Worm (Caenorhabditis elegans) whole organism, mixed stage, embryonic: ENCODE measurements around the gene fbxa-52.

Experiments
- M03D4.4 ChIP-seq: sonication (generic microtip); optimal IDR thresholded peaks from 2 replicates; lab custom pipeline; 2017; ENCODE audit warnings: mild to moderate bottlenecking, missing genetic modification characterization, missing compliant biosample characterization
- bed-3 ChIP-seq: fragments of 200-800 bp; sonication (Bioruptor generic); optimal IDR thresholded peaks from 3 replicates; lab custom pipeline; 2018; ENCODE audit warnings: mild to moderate bottlenecking, missing genetic modification characterization, moderate library complexity, missing compliant biosample characterization
- blmp-1 ChIP-seq: fragments of 150-350 bp; optimal IDR thresholded peaks from 2 replicates; lab custom pipeline; 2014; ENCODE audit warnings: missing biosample characterization, missing genetic modification characterization
- ceh-39 ChIP-seq: fragments of 150-350 bp; optimal IDR thresholded peaks from 2 replicates; lab custom pipeline; 2014; ENCODE audit warnings: missing biosample characterization, missing genetic modification characterization
- ceh-43 ChIP-seq: fragments of 200-800 bp; sonication (Bioruptor generic); optimal IDR thresholded peaks from 2 replicates; lab custom pipeline; 2018; ENCODE audit warnings: mild to moderate bottlenecking, missing genetic modification characterization, moderate library complexity, missing compliant biosample characterization
- ceh-83 ChIP-seq: fragments of 200-800 bp; sonication (Bioruptor generic); optimal IDR thresholded peaks from 2 replicates; lab custom pipeline; 2018; ENCODE audit warnings: mild to moderate bottlenecking, missing genetic modification characterization, missing compliant biosample characterization
- ces-1 ChIP-seq: fragments of 150-350 bp; optimal IDR thresholded peaks from 2 replicates; lab custom pipeline; 2014; ENCODE audit warnings: missing biosample characterization, missing genetic modification reagents, missing genetic modification characterization
- cnd-1 ChIP-seq: fragments of 200-800 bp; sonication (Bioruptor generic); optimal IDR thresholded peaks from 2 replicates; lab custom pipeline; 2018; ENCODE audit warnings: mild to moderate bottlenecking, missing genetic modification characterization, missing compliant biosample characterization
- drap-1 ChIP-seq: fragments of 200-800 bp; sonication (Bioruptor generic); optimal IDR thresholded peaks from 3 replicates; lab custom pipeline; 2018; ENCODE audit warnings: mild to moderate bottlenecking, missing genetic modification characterization, missing compliant biosample characterization
- elt-1 ChIP-seq: sonication (generic microtip); optimal IDR thresholded peaks from 2 replicates; lab custom pipeline; 2017; ENCODE audit warnings: missing genetic modification characterization, mild to moderate bottlenecking, missing compliant biosample characterization, antibody characterized with exemption, moderate library complexity, borderline replicate concordance; ENCODE audit not compliant: insufficient read depth
- elt-3 ChIP-seq: fragments of 150-350 bp; optimal IDR thresholded peaks from 2 replicates; lab custom pipeline; 2014; ENCODE audit warnings: missing biosample characterization, missing genetic modification characterization
- flh-1 ChIP-seq: fragments of 200-800 bp; sonication (Bioruptor generic); optimal IDR thresholded peaks from 2 replicates; lab custom pipeline; 2018; ENCODE audit warnings: mild to moderate bottlenecking, missing genetic modification characterization, moderate library complexity, missing compliant biosample characterization
- ham-2 ChIP-seq: fragments of 200-800 bp; sonication (Bioruptor generic); optimal IDR thresholded peaks from 2 replicates; lab custom pipeline; 2018; ENCODE audit warnings: mild to moderate bottlenecking, missing genetic modification characterization, missing compliant biosample characterization
- hlh-1 ChIP-seq: fragments of 150-350 bp; optimal IDR thresholded peaks from 2 replicates; lab custom pipeline; 2014; ENCODE audit warnings: missing biosample characterization, missing genetic modification reagents, missing genetic modification characterization
- lin-13 ChIP-seq: fragments of 150-350 bp; optimal IDR thresholded peaks from 2 replicates; lab custom pipeline; 2014; ENCODE audit warnings: missing biosample characterization, missing genetic modification characterization
- lsy-2 ChIP-seq: fragments of 150-350 bp; optimal IDR thresholded peaks from 2 replicates; lab custom pipeline; 2014; ENCODE audit warnings: missing biosample characterization, missing genetic modification characterization
- mab-5 ChIP-seq: fragments of 150-350 bp; optimal IDR thresholded peaks from 2 replicates; lab custom pipeline; 2014; ENCODE audit warnings: missing biosample characterization, missing genetic modification characterization
- mep-1 ChIP-seq: fragments of 150-350 bp; optimal IDR thresholded peaks from 2 replicates; lab custom pipeline; 2017; ENCODE audit warnings: missing biosample characterization, missing genetic modification reagents, missing genetic modification characterization, inconsistent platforms
- mls-2 ChIP-seq: sonication (generic microtip); optimal IDR thresholded peaks from 2 replicates; lab custom pipeline; 2016; ENCODE audit warnings: mild to moderate bottlenecking, missing genetic modification characterization, moderate library complexity, missing compliant biosample characterization
- nhr-12 ChIP-seq: fragments of 150-350 bp; optimal IDR thresholded peaks from 2 replicates; lab custom pipeline; 2014; ENCODE audit warnings: missing biosample characterization, missing genetic modification characterization
- nhr-2 ChIP-seq: fragments of 150-350 bp; optimal IDR thresholded peaks from 2 replicates; lab custom pipeline; 2014; ENCODE audit warnings: missing biosample characterization, missing genetic modification characterization
- nhr-237 ChIP-seq: fragments of 150-350 bp; optimal IDR thresholded peaks from 2 replicates; lab custom pipeline; 2014; ENCODE audit warnings: missing biosample characterization, missing genetic modification characterization
- nhr-28 ChIP-seq: fragments of 150-350 bp; optimal IDR thresholded peaks from 2 replicates; lab custom pipeline; 2014; ENCODE audit warnings: missing biosample characterization, missing genetic modification characterization
- pha-4 ChIP-seq: fragments of 150-350 bp; optimal IDR thresholded peaks from 2 replicates; lab custom pipeline; 2018; ENCODE audit warnings: missing biosample characterization, missing genetic modification reagents, missing genetic modification characterization
- sem-2 ChIP-seq: fragments of 200-800 bp; sonication (Bioruptor generic); optimal IDR thresholded peaks from 2 replicates; lab custom pipeline; 2018; ENCODE audit warnings: mild to moderate bottlenecking, missing genetic modification characterization, missing compliant biosample characterization
- snpc-4 ChIP-seq: fragments of 150-350 bp; optimal IDR thresholded peaks from 2 replicates; lab custom pipeline; 2014; ENCODE audit warnings: missing biosample characterization, missing genetic modification characterization
- sptf-1 ChIP-seq: sonication (generic microtip); optimal IDR thresholded peaks from 2 replicates; lab custom pipeline; 2017; ENCODE audit warnings: mild to moderate bottlenecking, missing genetic modification characterization, moderate library complexity, missing compliant biosample characterization
- tbx-8 ChIP-seq: fragments of 200-800 bp; sonication (Bioruptor generic); optimal IDR thresholded peaks from 2 replicates; lab custom pipeline; 2018; ENCODE audit warnings: mild to moderate bottlenecking, missing genetic modification characterization, moderate library complexity, missing compliant biosample characterization
- unc-39 ChIP-seq: fragments of 150-350 bp; optimal IDR thresholded peaks from 2 replicates; lab custom pipeline; 2014; ENCODE audit warnings: missing biosample characterization, missing genetic modification characterization
- unc-62 ChIP-seq: fragments of 150-350 bp; optimal IDR thresholded peaks from 2 replicates; lab custom pipeline; 2014; ENCODE audit warnings: missing biosample characterization, missing genetic modification reagents, missing genetic modification characterization
- zip-8 ChIP-seq: fragments of 150-350 bp; optimal IDR thresholded peaks from 2 replicates; lab custom pipeline; 2014; ENCODE audit warnings: missing biosample characterization, missing genetic modification characterization
- ztf-11 ChIP-seq: fragments of 150-350 bp; optimal IDR thresholded peaks from 2 replicates; lab custom pipeline; 2014; ENCODE audit warnings: missing biosample characterization, missing genetic modification characterization

Gene fbxa-52

ce11 chrX:1678021-1678420 is 34.4 kb downstream of the fbxa-52 start, which contains the start of gene fbxa-170:
Gene fbxa-170 (minus strand): TSS chrX:1678121.
- TF ChIP-seq mep-1 (tag; lab: Kevin White, UChicago) (no peak), drap-1 (no peak), sptf-1 (tag; lab: Kevin White, UChicago) (no peak), ham-2 (GFP tag; lab: Kevin White, UChicago) (no peak)

- TF ChIP-seq nhr-2 (tag; lab: Kevin White, UChicago) (no peak), bed-3 (GFP tag; lab: Kevin White, UChicago) (no peak), sem-2 (no peak), M03D4.4 (tag; lab: Kevin White, UChicago) (no peak), ceh-43 (GFP tag; lab: Kevin White, UChicago) (no peak), nhr-12 (tag; lab: Kevin White, UChicago) (no peak), ceh-83 (GFP tag; lab: Kevin White, UChicago) (no peak), zip-8 (tag; lab: Kevin White, UChicago) (no peak), ztf-11 (no peak), tbx-8 (GFP tag; lab: Kevin White, UChicago) (no peak), lin-13 (tag; lab: Kevin White, UChicago) (no peak), nhr-28 (tag; lab: Kevin White, UChicago) (no peak), ham-2 (GFP tag; lab: Kevin White, UChicago) (no peak), pha-4 (tag; lab: Kevin White, UChicago) (no peak), drap-1 (no peak), unc-39 (tag; lab: Kevin White, UChicago) (no peak), elt-3 (tag; lab: Kevin White, UChicago) (no peak), blmp-1 (tag; lab: Kevin White, UChicago) (no peak)
These were observed 36.6 kb downstream of the fbxa-52 start for ce11 chrX:1675879-1676278.

- TF ChIP-seq ceh-83 (GFP tag; lab: Kevin White, UChicago) (no peak), pha-4 (tag; lab: Kevin White, UChicago) (no peak), ceh-43 (GFP tag; lab: Kevin White, UChicago) (no peak), flh-1 (no peak), bed-3 (GFP tag; lab: Kevin White, UChicago) (no peak), ceh-39 (no peak), snpc-4 (tag; lab: Kevin White, UChicago) (no peak), nhr-12 (tag; lab: Kevin White, UChicago) (no peak), nhr-237 (no peak), zip-8 (tag; lab: Kevin White, UChicago) (no peak), ham-2 (GFP tag; lab: Kevin White, UChicago) (no peak)
These were observed 38.4 kb downstream of the fbxa-52 start, which contains the start of gene tbx-31 for ce11 chrX:1674056-1674455. Gene tbx-31 (minus strand): TSS chrX:1674156.

- TF ChIP-seq ceh-43 (GFP tag; lab: Kevin White, UChicago), result no peak
- TF ChIP-seq nhr-28 (tag; lab: Kevin White, UChicago), result no peak
- no peak for TF ChIP-seq pha-4 (tag; lab: Kevin White, UChicago)
- no peak for TF ChIP-seq mls-2
- TF ChIP-seq nhr-2 (tag; lab: Kevin White, UChicago), result no peak
- no peak for TF ChIP-seq nhr-237
- TF ChIP-seq lsy-2, result no peak
- no peak for TF ChIP-seq zip-8 (tag; lab: Kevin White, UChicago)
- no peak for TF ChIP-seq ces-1
- TF ChIP-seq M03D4.4 (tag; lab: Kevin White, UChicago), result no peak
- no peak for TF ChIP-seq unc-62 (GFP tag; lab: Kevin White, UChicago)
- no peak for TF ChIP-seq mab-5 (tag; lab: Kevin White, UChicago)
- no peak for TF ChIP-seq flh-1
- no peak for TF ChIP-seq cnd-1 (tag; lab: Kevin White, UChicago)
- no peak for TF ChIP-seq ceh-39
- no peak for TF ChIP-seq elt-1
These were observed 43.7 kb downstream of the fbxa-52 start, which contains the start of gene R09H3.3 for ce11 chrX:1668748-1669147. Gene R09H3.3 (minus strand): TSS chrX:1668848.

- TF ChIP-seq ztf-11 (no peak), mls-2 (no peak), ces-1 (no peak), ceh-39 (no peak), nhr-237 (no peak), pha-4 (tag; lab: Kevin White, UChicago) (no peak), hlh-1 (tag; lab: Kevin White, UChicago) (no peak), mep-1 (tag; lab: Kevin White, UChicago) (no peak), M03D4.4 (tag; lab: Kevin White, UChicago) (no peak), nhr-2 (tag; lab: Kevin White, UChicago) (no peak)
These were observed 45.4 kb downstream of the fbxa-52 start for ce11 chrX:1667056-1667455.
